Fruit fly (Drosophila melanogaster) whole organism, adult: ENCODE data around the gene SF2.

Source experiments
- CG11617 ChIP-seq: fragments of 200-800 bp; sonication (Bioruptor generic); optimal IDR thresholded peaks from 2 replicates; lab custom pipeline; 2017; ENCODE audit warnings: mild to moderate bottlenecking, missing biosample characterization, missing genetic modification reagents, missing genetic modification characterization
- CG7045 ChIP-seq: fragments of 200-800 bp; sonication (Bioruptor generic); optimal IDR thresholded peaks from 2 replicates; lab custom pipeline; 2017; ENCODE audit warnings: missing biosample characterization, mild to moderate bottlenecking, missing genetic modification characterization
- CG7101 ChIP-seq: fragments of 200-800 bp; sonication (Bioruptor generic); optimal IDR thresholded peaks from 2 replicates; lab custom pipeline; 2018; ENCODE audit warnings: missing biosample characterization, mild to moderate bottlenecking, missing genetic modification characterization, moderate library complexity
- bab1 ChIP-seq: fragments of 200-800 bp; sonication (Bioruptor generic); optimal IDR thresholded peaks from 3 replicates; lab custom pipeline; 2019; ENCODE audit warnings: missing biosample characterization, mild to moderate bottlenecking, missing genetic modification characterization, moderate library complexity
- cic ChIP-seq: fragments of 200-800 bp; sonication (Bioruptor generic); optimal IDR thresholded peaks from 2 replicates; lab custom pipeline; 2017; ENCODE audit warnings: missing biosample characterization, mild to moderate bottlenecking, missing genetic modification characterization, moderate library complexity
- kay ChIP-seq: fragments of 200-800 bp; sonication (Bioruptor generic); peaks from one replicate; lab custom pipeline; 2016; ENCODE audit warnings: missing biosample characterization, missing genetic modification characterization, borderline replicate concordance

DNA sequence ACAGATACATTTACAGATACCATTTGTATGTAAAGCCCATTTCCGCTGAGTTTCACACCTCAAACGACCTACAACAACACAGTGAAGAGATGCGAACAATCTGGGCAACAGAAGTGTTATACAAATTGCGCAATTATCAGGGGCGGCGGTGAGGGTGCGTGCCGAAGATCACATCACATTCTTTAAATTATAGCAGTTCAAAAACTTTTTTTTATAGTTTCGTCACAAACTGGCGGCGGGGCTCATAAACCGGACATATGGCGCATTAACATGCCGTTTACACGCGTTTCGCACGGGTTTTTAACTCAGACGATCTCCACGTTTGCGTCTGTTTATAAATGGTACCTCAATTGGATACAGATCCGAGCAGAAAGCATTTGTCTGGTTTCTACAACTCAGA is 11.4 kb upstream of the SF2 start:
- TF ChIP-seq bab1 (GFP tag; lab: Kevin White, UChicago), result no peak
- TF ChIP-seq kay (GFP tag; lab: Kevin White, UChicago), result no peak
- TF ChIP-seq CG7101 (tag; lab: Kevin White, UChicago), result no peak
- no peak for TF ChIP-seq CG7045 (GFP tag; lab: Kevin White, UChicago)
- no peak for TF ChIP-seq CG11617
- no peak for TF ChIP-seq cic (GFP tag; lab: Kevin White, UChicago)
